Fruit fly (Drosophila melanogaster) whole organism, embryonic: Measurements from ENCODE around the gene CG46042.

Source experiments
- ATbp ChIP-seq: fragments of 200-800 bp; sonication (Bioruptor generic); optimal IDR thresholded peaks from 2 replicates; lab custom pipeline; 2017; ENCODE audit warnings: missing biosample characterization, mild to moderate bottlenecking, missing genetic modification characterization, missing genetic modification reagents
- Bgb ChIP-seq: fragments of 200-800 bp; sonication (Bioruptor generic); IDR thresholded peaks from 2 replicates; pipeline ENCODE4 v1.3.6; 2022; ENCODE audit warnings: missing biosample characterization, missing genetic modification characterization; ENCODE audit not compliant: partially characterized antibody
- BtbVII ChIP-seq: fragments of 200-800 bp; sonication (Bioruptor generic); optimal IDR thresholded peaks from 3 replicates; lab custom pipeline; 2017; ENCODE audit warnings: missing biosample characterization, mild to moderate bottlenecking, missing genetic modification characterization
- CG1024 ChIP-seq: fragments of 200-800 bp; sonication (Bioruptor generic); IDR thresholded peaks from 2 replicates; pipeline ENCODE4 v1.3.6; 2022; ENCODE audit warnings: missing biosample characterization, missing genetic modification characterization
- CG10274 ChIP-seq: fragments of 200-800 bp; sonication (Bioruptor generic); optimal IDR thresholded peaks from 3 replicates; lab custom pipeline; 2017; ENCODE audit warnings: missing biosample characterization, mild to moderate bottlenecking, missing genetic modification characterization
- CG11247 ChIP-seq: fragments of 200-800 bp; sonication (Bioruptor generic); IDR thresholded peaks from 2 replicates; pipeline ENCODE4 v1.3.6; 2022; ENCODE audit warnings: missing biosample characterization, missing genetic modification characterization
- CG11723 ChIP-seq: fragments of 200-800 bp; sonication (Bioruptor generic); optimal IDR thresholded peaks from 2 replicates; lab custom pipeline; 2017; ENCODE audit warnings: missing biosample characterization, mild to moderate bottlenecking, missing genetic modification characterization
- CG12299 ChIP-seq: fragments of 200-800 bp; sonication (Bioruptor generic); optimal IDR thresholded peaks from 2 replicates; lab custom pipeline; 2018; ENCODE audit warnings: missing biosample characterization, mild to moderate bottlenecking, missing genetic modification characterization
- CG13775 ChIP-seq: fragments of 200-800 bp; sonication (Bioruptor generic); optimal IDR thresholded peaks from 3 replicates; lab custom pipeline; 2017; ENCODE audit warnings: missing biosample characterization, mild to moderate bottlenecking, missing genetic modification characterization
- CG15269 ChIP-seq: fragments of 200-800 bp; sonication (Bioruptor generic); optimal IDR thresholded peaks from 2 replicates; lab custom pipeline; 2018; ENCODE audit warnings: missing biosample characterization, mild to moderate bottlenecking, missing genetic modification characterization, moderate library complexity
- CG1602 ChIP-seq: fragments of 200-800 bp; sonication (Bioruptor generic); optimal IDR thresholded peaks from 3 replicates; lab custom pipeline; 2016; ENCODE audit warnings: missing biosample characterization, missing genetic modification characterization
- CG16813 ChIP-seq: fragments of 200-800 bp; sonication (Bioruptor generic); IDR thresholded peaks from 3 replicates; pipeline ENCODE4 v1.3.6; 2022; ENCODE audit warnings: missing biosample characterization, missing genetic modification characterization; ENCODE audit not compliant: partially characterized antibody
- CG17912 ChIP-seq: fragments of 200-800 bp; sonication (Bioruptor generic); optimal IDR thresholded peaks from 2 replicates; lab custom pipeline; 2018; ENCODE audit warnings: missing biosample characterization, mild to moderate bottlenecking, missing genetic modification characterization
- CG18764 ChIP-seq: fragments of 200-800 bp; sonication (Bioruptor generic); optimal IDR thresholded peaks from 3 replicates; lab custom pipeline; 2016; ENCODE audit warnings: missing biosample characterization, missing genetic modification characterization
- CG30403 ChIP-seq: fragments of 200-800 bp; sonication (Bioruptor generic); optimal IDR thresholded peaks from 3 replicates; lab custom pipeline; 2016; ENCODE audit warnings: missing biosample characterization, missing genetic modification characterization
- CG31224 ChIP-seq: fragments of 200-800 bp; sonication (Bioruptor generic); IDR thresholded peaks from 2 replicates; pipeline ENCODE4 v1.3.6; 2022; ENCODE audit warnings: missing biosample characterization, missing genetic modification characterization
- CG31441 ChIP-seq: fragments of 200-800 bp; sonication (Bioruptor generic); IDR thresholded peaks from 2 replicates; pipeline ENCODE4 v1.3.6; 2022; ENCODE audit warnings: missing biosample characterization, missing genetic modification characterization
- CG32767 ChIP-seq: fragments of 200-800 bp; sonication (Bioruptor generic); IDR thresholded peaks from 2 replicates; pipeline ENCODE4 v1.3.6; 2022; ENCODE audit warnings: missing biosample characterization, missing genetic modification characterization
- CG3281 ChIP-seq: fragments of 200-800 bp; sonication (Bioruptor generic); optimal IDR thresholded peaks from 3 replicates; lab custom pipeline; 2017; ENCODE audit warnings: missing biosample characterization, mild to moderate bottlenecking, missing genetic modification characterization
- CG3995 ChIP-seq: fragments of 200-800 bp; sonication (Bioruptor generic); optimal IDR thresholded peaks from 3 replicates; lab custom pipeline; 2016; ENCODE audit warnings: missing biosample characterization, missing genetic modification characterization
- CG4707 ChIP-seq: fragments of 200-800 bp; sonication (Bioruptor generic); optimal IDR thresholded peaks from 2 replicates; lab custom pipeline; 2018; ENCODE audit warnings: missing biosample characterization, mild to moderate bottlenecking, missing genetic modification characterization, moderate library complexity
- CG8765 ChIP-seq: fragments of 200-800 bp; sonication (Bioruptor generic); IDR thresholded peaks from 2 replicates; pipeline ENCODE4 v1.3.6; 2022; ENCODE audit warnings: missing biosample characterization, missing genetic modification characterization
- CG9437 ChIP-seq: fragments of 200-800 bp; sonication (Bioruptor generic); optimal IDR thresholded peaks from 2 replicates; lab custom pipeline; 2018; ENCODE audit warnings: missing biosample characterization, mild to moderate bottlenecking, missing genetic modification characterization
- Chrac-16 ChIP-seq: fragments of 200-800 bp; sonication (Bioruptor generic); optimal IDR thresholded peaks from 3 replicates; lab custom pipeline; 2016; ENCODE audit warnings: missing biosample characterization, missing genetic modification characterization
- D19B ChIP-seq: fragments of 200-800 bp; sonication (Bioruptor generic); optimal IDR thresholded peaks from 2 replicates; lab custom pipeline; 2017; ENCODE audit warnings: missing biosample characterization, mild to moderate bottlenecking, missing genetic modification characterization
- Deaf1 ChIP-seq: fragments of 200-800 bp; optimal IDR thresholded peaks from 3 replicates; lab custom pipeline; 2019; ENCODE audit warnings: missing biosample characterization, mild to moderate bottlenecking, missing genetic modification characterization, moderate library complexity
- Dip3 ChIP-seq: fragments of 200-800 bp; sonication (Bioruptor generic); optimal IDR thresholded peaks from 3 replicates; lab custom pipeline; 2016; ENCODE audit warnings: missing biosample characterization, missing genetic modification characterization
- HLH54F ChIP-seq: fragments of 200-800 bp; sonication (Bioruptor generic); optimal IDR thresholded peaks from 3 replicates; lab custom pipeline; 2016; ENCODE audit warnings: missing biosample characterization, missing genetic modification characterization
- Opbp ChIP-seq: fragments of 200-800 bp; sonication (Bioruptor generic); IDR thresholded peaks from 3 replicates; pipeline ENCODE4 v1.3.6; 2022; ENCODE audit warnings: missing biosample characterization, missing genetic modification characterization; ENCODE audit not compliant: partially characterized antibody
- Sox100B ChIP-seq: fragments of 200-800 bp; sonication (Bioruptor generic); optimal IDR thresholded peaks from 3 replicates; lab custom pipeline; 2018; ENCODE audit warnings: missing biosample characterization, mild to moderate bottlenecking, missing genetic modification characterization
- Sox102F ChIP-seq: fragments of 200-800 bp; sonication (Bioruptor generic); optimal IDR thresholded peaks from 2 replicates; lab custom pipeline; 2018; ENCODE audit warnings: missing biosample characterization, mild to moderate bottlenecking, missing genetic modification characterization, moderate library complexity
- Sry-δ ChIP-seq: fragments of 200-800 bp; sonication (Bioruptor generic); optimal IDR thresholded peaks from 2 replicates; lab custom pipeline; 2016; ENCODE audit warnings: missing biosample characterization, missing genetic modification characterization
- Vsx1 ChIP-seq: fragments of 200-800 bp; sonication (Bioruptor generic); optimal IDR thresholded peaks from 2 replicates; lab custom pipeline; 2017; ENCODE audit warnings: missing biosample characterization, mild to moderate bottlenecking, missing genetic modification characterization, missing genetic modification reagents
- amos ChIP-seq: fragments of 200-800 bp; sonication (Bioruptor generic); IDR thresholded peaks from 2 replicates; pipeline ENCODE4 v1.3.6; 2022; ENCODE audit warnings: missing biosample characterization, missing genetic modification characterization; ENCODE audit not compliant: partially characterized antibody
- ara ChIP-seq: fragments of 200-800 bp; sonication (Bioruptor generic); IDR thresholded peaks from 2 replicates; pipeline ENCODE4 v1.3.6; 2022; ENCODE audit warnings: missing biosample characterization, missing genetic modification characterization
- bsh ChIP-seq, 2 experiments: fragments of 200-800 bp; sonication (Bioruptor generic); optimal IDR thresholded peaks; 2 replicates each; lab custom pipeline; 2017 to 2018; ENCODE audit warnings: mild to moderate bottlenecking in 2 of 2, missing biosample characterization in 2 of 2, missing genetic modification characterization in 2 of 2, moderate library complexity in 1 of 2
- cato ChIP-seq: fragments of 200-800 bp; sonication (Bioruptor generic); optimal IDR thresholded peaks from 2 replicates; lab custom pipeline; 2016; ENCODE audit warnings: missing biosample characterization, missing genetic modification characterization, borderline replicate concordance
- dm ChIP-seq: fragments of 200-800 bp; sonication (Bioruptor generic); optimal IDR thresholded peaks from 3 replicates; lab custom pipeline; 2016; ENCODE audit warnings: missing biosample characterization, missing genetic modification characterization
- dpn ChIP-seq, 2 experiments: fragments of 200-800 bp; sonication (Bioruptor generic); optimal IDR thresholded peaks; 3 replicates each; lab custom pipeline; 2016; ENCODE audit warnings: missing biosample characterization in 2 of 2, missing genetic modification characterization in 2 of 2
- fd3F ChIP-seq: fragments of 200-800 bp; sonication (Bioruptor generic); optimal IDR thresholded peaks from 2 replicates; lab custom pipeline; 2018; ENCODE audit warnings: missing biosample characterization, mild to moderate bottlenecking, missing genetic modification characterization, moderate library complexity
- fd64A ChIP-seq: fragments of 200-800 bp; sonication (Bioruptor generic); optimal IDR thresholded peaks from 3 replicates; lab custom pipeline; 2018; ENCODE audit warnings: missing biosample characterization, mild to moderate bottlenecking, missing genetic modification characterization
- gfzf ChIP-seq: fragments of 200-800 bp; sonication (Bioruptor generic); optimal IDR thresholded peaks from 2 replicates; lab custom pipeline; 2016; ENCODE audit warnings: missing biosample characterization, mild to moderate bottlenecking, missing genetic modification characterization, moderate library complexity
- kay ChIP-seq: fragments of 200-800 bp; sonication (Bioruptor generic); optimal IDR thresholded peaks from 2 replicates; lab custom pipeline; 2016; ENCODE audit warnings: missing biosample characterization, missing genetic modification characterization
- kni ChIP-seq: fragments of 200-800 bp; sonication (Bioruptor generic); optimal IDR thresholded peaks from 3 replicates; lab custom pipeline; 2017; ENCODE audit warnings: mild to moderate bottlenecking, missing biosample characterization, missing genetic modification reagents, missing genetic modification characterization
- lilli ChIP-seq: fragments of 200-800 bp; sonication (Bioruptor generic); optimal IDR thresholded peaks from 3 replicates; lab custom pipeline; 2016; ENCODE audit warnings: missing biosample characterization, missing genetic modification characterization
- nerfin-2 ChIP-seq: fragments of 200-800 bp; sonication (Bioruptor generic); IDR thresholded peaks from 2 replicates; pipeline ENCODE4 v1.3.6; 2022; ENCODE audit warnings: missing biosample characterization, missing genetic modification characterization; ENCODE audit not compliant: partially characterized antibody
- peb ChIP-seq: fragments of 200-800 bp; sonication (Bioruptor generic); IDR thresholded peaks from 2 replicates; pipeline ENCODE4 v1.3.6; 2022; ENCODE audit warnings: missing biosample characterization, missing genetic modification characterization
- sens ChIP-seq: fragments of 200-800 bp; sonication (Bioruptor generic); peaks from one replicate; lab custom pipeline; 2016; ENCODE audit warnings: missing biosample characterization, missing genetic modification characterization
- sug ChIP-seq: fragments of 200-800 bp; optimal IDR thresholded peaks from 2 replicates; lab custom pipeline; 2019; ENCODE audit warnings: missing biosample characterization, mild to moderate bottlenecking, missing genetic modification characterization, moderate library complexity

Gene CG46042

DNA sequence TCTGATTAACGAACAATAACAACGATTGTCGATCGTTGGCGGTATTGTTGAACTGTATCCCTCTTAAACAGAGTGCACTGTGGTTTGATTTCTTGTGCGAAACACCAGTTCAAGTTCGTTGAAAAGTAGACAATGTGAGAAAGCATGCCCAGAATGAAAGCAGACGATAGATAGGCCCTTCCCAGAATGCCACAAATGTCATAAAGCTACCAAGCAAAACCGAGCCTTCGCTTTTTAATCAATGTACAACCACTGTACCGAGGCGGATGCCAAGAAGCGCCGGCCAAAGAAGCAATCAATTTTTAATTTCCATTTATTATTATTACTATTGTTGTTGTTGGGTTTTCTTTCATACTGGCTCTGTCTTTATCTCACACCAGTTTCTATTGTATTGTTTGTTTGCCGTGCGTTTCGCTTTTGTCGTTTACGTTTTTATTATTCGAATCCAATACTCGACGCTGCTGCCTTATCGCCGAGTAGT is 33.3 kb downstream of the CG46042 start (continued):
- TF ChIP-seq CG30403 (GFP tag; lab: Kevin White, UChicago) (peak; percentile 83), CG9437 (GFP tag; lab: Kevin White, UChicago) (peak; percentile 69), HLH54F (GFP tag; lab: Kevin White, UChicago) (peak; percentile 80), CG11247 (GFP tag; lab: Robert Waterston, UW) (peak; percentile 69), CG3281 (GFP tag; lab: Kevin White, UChicago) (peak; percentile 70), Sox102F (GFP tag; lab: Kevin White, UChicago) (peak; percentile 90), gfzf (GFP tag; lab: Kevin White, UChicago) (no peak), CG3995 (GFP tag; lab: Kevin White, UChicago) (peak; percentile 29), Sox100B (GFP tag; lab: Kevin White, UChicago) (peak; percentile 76), CG18764 (GFP tag; lab: Kevin White, UChicago) (peak; percentile 70), ara (GFP tag; lab: Robert Waterston, UW) (peak; percentile 82), dm (GFP tag; lab: Kevin White, UChicago) (peak; percentile 70), CG17912 (GFP tag; lab: Kevin White, UChicago) (no peak), nerfin-2 (no peak), Chrac-16 (GFP tag; lab: Kevin White, UChicago) (peak; percentile 79), sens (GFP tag; lab: Kevin White, UChicago) (peak; percentile 96), fd64A (peak; percentile 76), CG31224 (GFP tag; lab: Robert Waterston, UW) (peak; percentile 79), CG1024 (GFP tag; lab: Robert Waterston, UW) (peak; percentile 68; the same call in 1 of the 2 replicates), CG12299 (tag; lab: Kevin White, UChicago) (peak; percentile 49), bsh (GFP tag; optimal IDR thresholded peaks at IDR 0.05; lab: Kevin White, UChicago) (peak; percentile 29 to 80), Dip3 (GFP tag; lab: Kevin White, UChicago) (peak; percentile 51), cato (GFP tag; lab: Kevin White, UChicago) (peak; percentile 69), CG1602 (GFP tag; lab: Kevin White, UChicago) (peak; percentile 71), ATbp (GFP tag; lab: Kevin White, UChicago) (peak; percentile 82), dpn (GFP tag; optimal IDR thresholded peaks at IDR 0.05; lab: Kevin White, UChicago) (peak; percentile 81 to 91), CG32767 (GFP tag; lab: Robert Waterston, UW) (peak; percentile 83; the same call in 1 of the 2 replicates), Deaf1 (peak; percentile 47), CG11723 (GFP tag; lab: Kevin White, UChicago) (peak; percentile 38), CG10274 (GFP tag; lab: Kevin White, UChicago) (peak; percentile 9), sug (tag; lab: Kevin White, UChicago) (peak; percentile 80), CG16813 (GFP tag; lab: Robert Waterston, UW) (no peak), Sry-δ (peak; percentile 29), D19B (GFP tag; lab: Kevin White, UChicago) (peak; percentile 62), CG13775 (GFP tag; lab: Kevin White, UChicago) (peak; percentile 68), CG31441 (GFP tag; lab: Robert Waterston, UW) (peak; percentile 75; the same call in 1 of the 2 replicates), peb (peak; percentile 67), CG4707 (GFP tag; lab: Kevin White, UChicago) (peak; percentile 74), BtbVII (GFP tag; lab: Kevin White, UChicago) (peak; percentile 70), CG15269 (tag; lab: Kevin White, UChicago) (peak; percentile 88), CG8765 (peak; percentile 57; the same call in 1 of the 2 replicates), Opbp (GFP tag; lab: Robert Waterston, UW) (no peak; the same call in 2 of the 3 replicates), amos (no peak), Vsx1 (GFP tag; lab: Kevin White, UChicago) (peak; percentile 59), Bgb (GFP tag; lab: Robert Waterston, UW) (peak; percentile 50), kni (no peak), lilli (GFP tag; lab: Kevin White, UChicago) (peak; percentile 91), fd3F (GFP tag; lab: Kevin White, UChicago) (peak; percentile 79), kay (GFP tag; lab: Kevin White, UChicago) (peak; percentile 65)
